Fruit fly (Drosophila melanogaster) whole organism, embryonic: ENCODE results near the gene CG10845.
A peak's percentile ranks its signal among the peaks of the same experiment; 100 is the strongest.

Experiments
- Bgb ChIP-seq: fragments of 200-800 bp; sonication (Bioruptor generic); IDR thresholded peaks from 2 replicates; pipeline ENCODE4 v1.3.6; 2022; ENCODE audit warnings: missing biosample characterization, missing genetic modification characterization; ENCODE audit not compliant: partially characterized antibody
- CG17612 ChIP-seq: fragments of 200-800 bp; sonication (Bioruptor generic); IDR thresholded peaks from 2 replicates; pipeline ENCODE4 v1.3.6; 2022; ENCODE audit warnings: missing biosample characterization, missing genetic modification characterization
- CTCF ChIP-seq: fragments of 200-800 bp; sonication (Bioruptor generic); optimal IDR thresholded peaks from 2 replicates; lab custom pipeline; 2017; ENCODE audit warnings: missing biosample characterization, mild to moderate bottlenecking, missing genetic modification characterization, moderate library complexity
- Taf1 ChIP-seq: fragments of 200-800 bp; sonication (Bioruptor generic); IDR thresholded peaks from 2 replicates; pipeline ENCODE4 v1.3.6; 2022; ENCODE audit warnings: missing biosample characterization, missing genetic modification characterization
- chn ChIP-seq: fragments of 200-800 bp; sonication (Bioruptor generic); optimal IDR thresholded peaks from 2 replicates; lab custom pipeline; 2016; ENCODE audit warnings: missing biosample characterization, missing genetic modification characterization
- salm ChIP-seq: fragments of 200-800 bp; sonication (Bioruptor generic); optimal IDR thresholded peaks from 2 replicates; lab custom pipeline; 2018; ENCODE audit warnings: missing biosample characterization, mild to moderate bottlenecking, missing genetic modification characterization
- usp ChIP-seq: fragments of >200 bp; optimal IDR thresholded peaks from 2 replicates; lab custom pipeline; 2017; ENCODE audit warnings: missing biosample characterization, missing genetic modification characterization

- no peak for TF ChIP-seq usp
- peak; percentile 87 for TF ChIP-seq Bgb (GFP tag; lab: Robert Waterston, UW)
- TF ChIP-seq chn, result no peak
- TF ChIP-seq CG17612 (GFP tag; lab: Robert Waterston, UW), result no peak
- peak; percentile 17 for TF ChIP-seq salm (tag; lab: Kevin White, UChicago)
- TF ChIP-seq CTCF (GFP tag; lab: Kevin White, UChicago), result no peak
- TF ChIP-seq Taf1 (GFP tag; lab: Robert Waterston, UW), result peak; percentile 37; the same call in 1 of the 2 replicates
These were observed 17.1 kb downstream of the CG10845 start, which contains the start of the genes PIG-S, sud1 and CG11168 for dm6 chr3R:24917814-24918636.
